Worm (Caenorhabditis elegans): ENCODE results near the gene ril-1.

ril-1 gene

ce11 chrV:14493665-14494064 is 30.3 kb downstream of the ril-1 start:
- no peak for TF ChIP-seq hsf-1 (GFP tag; IDR thresholded peaks at IDR 0.05)
- TF ChIP-seq sea-2 (GFP tag; IDR thresholded peaks at IDR 0.05) = no peak
- no peak for TF ChIP-seq let-607 (tag; optimal IDR thresholded peaks at IDR 0.05)
- no peak for TF ChIP-seq repo-1 (tag; optimal IDR thresholded peaks at IDR 0.05)
- TF ChIP-seq F57A8.1 (GFP tag; optimal IDR thresholded peaks at IDR 0.05) = no peak
- TF ChIP-seq lin-54 (GFP tag; optimal IDR thresholded peaks at IDR 0.05) = no peak
- no peak for TF ChIP-seq F23B12.7 (tag; optimal IDR thresholded peaks at IDR 0.05; ENCODE audit: insufficient read depth)
- TF ChIP-seq him-1 (tag; optimal IDR thresholded peaks at IDR 0.05) = no peak
- no peak for TF ChIP-seq ekl-4 (GFP tag; IDR thresholded peaks at IDR 0.05)
- TF ChIP-seq F39B2.1 (GFP tag; IDR thresholded peaks at IDR 0.05) = no peak
- TF ChIP-seq nhr-27 (tag; optimal IDR thresholded peaks at IDR 0.05) = no peak
- TF ChIP-seq ceh-40 (GFP tag; IDR thresholded peaks at IDR 0.05) = no peak
- no peak for TF ChIP-seq egl-18 (GFP tag; IDR thresholded peaks at IDR 0.05)

ce11 chrV:14491097-14491496 is 32.8 kb downstream of the ril-1 start:
- TF ChIP-seq nhr-179 (tag; optimal IDR thresholded peaks at IDR 0.05) = no peak
- TF ChIP-seq T07F8.4 (tag; optimal IDR thresholded peaks at IDR 0.05) = no peak

DNA sequence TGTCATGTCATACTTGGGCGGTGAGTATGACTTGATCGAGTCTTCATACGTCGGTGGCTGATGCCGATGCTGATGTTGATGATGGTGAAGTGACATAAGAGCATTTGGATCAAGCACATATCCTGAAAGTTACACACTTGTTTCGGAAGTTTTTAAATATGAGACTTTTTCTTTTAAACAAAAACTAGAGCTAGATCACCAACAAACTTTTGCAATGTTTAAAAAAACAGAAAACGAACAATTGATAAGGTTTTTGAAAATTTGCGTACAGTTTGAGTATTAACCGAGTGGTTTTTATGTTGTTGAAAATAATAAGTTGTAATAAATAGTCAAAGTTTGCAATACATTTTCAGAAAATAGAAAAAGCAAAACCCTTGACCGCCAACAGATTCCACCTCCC is 39.3 kb downstream of the ril-1 start, which contains the start of gene R02D5.4:
R02D5.4 (minus strand) TSS at position 101 of the 400 bp plus-strand sequence.
- no peak for TF ChIP-seq attf-3 (GFP tag; conservative IDR thresholded peaks at IDR 0.05)
- TF ChIP-seq nhr-120 (GFP tag; IDR thresholded peaks at IDR 0.05) = no peak
- no peak for TF ChIP-seq nhr-179 (tag; optimal IDR thresholded peaks at IDR 0.05)
- no peak for TF ChIP-seq ets-4 (GFP tag; optimal IDR thresholded peaks at IDR 0.05)
- TF ChIP-seq nfya-1 (tag; optimal IDR thresholded peaks at IDR 0.05; ENCODE audit: borderline replicate concordance, insufficient read depth) = no peak
- no peak for TF ChIP-seq him-1 (tag; optimal IDR thresholded peaks at IDR 0.05)
- TF ChIP-seq Y53F4B.3 (GFP tag; IDR thresholded peaks at IDR 0.05) = no peak
- TF ChIP-seq ztf-22 (GFP tag; optimal IDR thresholded peaks at IDR 0.05) = no peak
- TF ChIP-seq dox-1 (GFP tag; IDR thresholded peaks at IDR 0.05) = no peak
- TF ChIP-seq B0035.1 (tag; optimal IDR thresholded peaks at IDR 0.05) = no peak
- no peak for TF ChIP-seq let-526 (GFP tag; IDR thresholded peaks at IDR 0.05)
- TF ChIP-seq hmg-20 (GFP tag; IDR thresholded peaks at IDR 0.05) = no peak

DNA sequence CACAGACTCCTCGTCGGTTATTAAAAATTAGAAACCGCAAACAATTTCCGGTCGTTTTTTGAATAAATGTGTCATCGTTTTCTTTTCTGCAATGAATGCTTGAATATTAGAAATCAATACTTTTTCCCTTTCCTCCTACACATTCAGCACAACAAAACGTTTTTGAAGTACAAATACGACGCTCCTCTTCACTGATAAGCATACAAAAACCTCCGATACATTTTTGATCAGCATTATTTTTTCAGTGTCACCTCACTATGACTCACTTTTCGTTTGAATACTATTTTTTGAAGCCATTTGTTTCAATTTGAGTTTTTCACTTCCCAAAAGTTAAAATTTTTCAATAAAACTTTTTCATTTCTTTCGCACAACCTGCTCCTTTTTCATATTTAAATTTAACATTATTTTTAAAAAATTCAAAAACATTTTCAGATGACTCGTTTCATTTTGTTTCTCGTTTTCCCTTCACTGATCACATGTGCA is 41.2 kb downstream of the ril-1 start, which contains the start of gene R02D5.3:
R02D5.3 (plus strand) TSS at position 433 of the 483 bp plus-strand sequence.
- TF ChIP-seq nhr-80 (tag; optimal IDR thresholded peaks at IDR 0.05) = peak; percentile 58
- TF ChIP-seq Y56A3A.18 (GFP tag; IDR thresholded peaks at IDR 0.05) = no peak

- TF ChIP-seq Y56A3A.18 (GFP tag; IDR thresholded peaks at IDR 0.05) (no peak), ztf-26 (tag; optimal IDR thresholded peaks at IDR 0.05) (no peak), sdz-38 (tag; optimal IDR thresholded peaks at IDR 0.05) (no peak), F52B5.7 (tag; optimal IDR thresholded peaks at IDR 0.05) (no peak), nhr-27 (tag; optimal IDR thresholded peaks at IDR 0.05) (no peak), madf-10 (tag; optimal IDR thresholded peaks at IDR 0.05) (no peak), K12H6.12 (tag; optimal IDR thresholded peaks at IDR 0.05) (no peak), Y67H2A.10 (GFP tag; conservative IDR thresholded peaks at IDR 0.05) (no peak), unc-62 (GFP tag; optimal IDR thresholded peaks at IDR 0.05) (no peak), ceh-91 (GFP tag; IDR thresholded peaks at IDR 0.05) (no peak), F10E7.11 (tag; optimal IDR thresholded peaks at IDR 0.05) (no peak), tbp1 (GFP tag; optimal IDR thresholded peaks at IDR 0.05) (no peak), dpl-1 (GFP tag; optimal IDR thresholded peaks at IDR 0.05) (no peak)
Observed at ce11 chrV:14481987-14482386, 41.9 kb downstream of the ril-1 start, which contains the start of gene R02D5.10. R02D5.10 (plus strand) TSS chrV:14482287.

Data from whole organism, young adult.